Worm (Caenorhabditis elegans) whole organism, midembryonic: ENCODE results near the gene igdb-3.

Experiments used
- cog-1 ChIP-seq: sonication (generic microtip); optimal IDR thresholded peaks from 2 replicates; lab custom pipeline; 2016; ENCODE audit warnings: missing genetic modification characterization, missing compliant biosample characterization
- ref-1 ChIP-seq: fragments of 200-800 bp; sonication (Bioruptor generic); conservative IDR thresholded peaks from 2 replicates; pipeline ENCODE4 v1.3.6; 2022; ENCODE audit warnings: missing genetic modification reagents, missing genetic modification characterization, missing compliant biosample characterization
- tab-1 ChIP-seq: fragments of 200-800 bp; sonication (Bioruptor generic); IDR thresholded peaks from 2 replicates; pipeline ENCODE4 v1.3.6; 2022; ENCODE audit warnings: missing genetic modification characterization, missing compliant biosample characterization
- ztf-29 ChIP-seq: fragments of 200-800 bp; sonication (Bioruptor generic); IDR thresholded peaks from 2 replicates; pipeline ENCODE4 v1.3.6; 2022; ENCODE audit warnings: missing genetic modification reagents, missing genetic modification characterization, missing compliant biosample characterization

DNA sequence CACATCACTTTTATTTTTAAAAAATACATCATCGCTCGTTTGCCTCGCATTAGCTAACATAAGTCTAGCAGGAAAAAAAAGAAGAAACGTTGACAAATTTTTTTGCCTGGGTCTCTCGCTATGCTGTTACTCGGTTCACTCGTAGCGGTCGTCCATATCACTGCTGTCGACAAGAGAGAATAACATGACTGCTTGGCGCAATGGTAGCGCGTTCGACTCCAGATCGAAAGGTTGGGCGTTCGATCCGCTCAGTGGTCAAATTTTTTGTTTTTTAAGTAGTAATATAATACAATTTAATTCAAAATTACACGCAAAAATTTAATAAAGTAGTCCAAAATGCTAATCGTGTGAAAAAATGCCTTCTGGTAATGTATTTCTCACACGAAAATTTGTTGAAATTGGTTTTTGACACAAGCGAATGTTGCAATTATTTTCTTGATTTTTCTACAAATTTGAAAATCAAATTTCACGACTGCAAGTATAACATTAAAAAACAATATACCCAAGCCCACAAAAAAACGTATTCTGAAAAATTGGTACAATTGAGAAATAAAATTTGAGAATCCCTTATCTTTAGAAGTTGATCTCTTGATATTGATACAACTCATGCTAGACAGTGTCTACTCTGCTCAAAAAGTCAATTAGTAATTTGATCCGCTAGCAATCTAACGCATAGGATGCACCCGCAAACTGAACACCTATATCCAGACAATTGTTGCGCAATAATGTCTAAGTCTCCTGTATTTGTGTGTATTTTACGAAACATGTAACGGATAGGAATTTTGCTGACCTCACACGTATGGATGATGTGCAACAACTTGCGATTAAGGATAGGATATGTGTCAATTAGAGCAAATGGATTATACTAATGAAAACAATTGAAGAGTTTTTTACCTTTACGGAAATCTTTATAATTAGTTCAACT, 13.8 kb upstream of the igdb-3 start:
- peak; percentile 78 for TF ChIP-seq ref-1 (GFP tag; lab: Robert Waterston, UW)
- peak; percentile 87 for TF ChIP-seq tab-1 (GFP tag; lab: Robert Waterston, UW)
- TF ChIP-seq ztf-29 (GFP tag; lab: Robert Waterston, UW), result peak; percentile 85
- peak; percentile 57 for TF ChIP-seq cog-1 (tag; lab: Kevin White, UChicago)
